Fruit fly (Drosophila melanogaster) whole organism, embryonic: ENCODE results near the gene GNBP3.

Source experiments
- ATbp ChIP-seq: fragments of 200-800 bp; sonication (Bioruptor generic); optimal IDR thresholded peaks from 2 replicates; lab custom pipeline; 2017; ENCODE audit warnings: missing biosample characterization, mild to moderate bottlenecking, missing genetic modification characterization, missing genetic modification reagents
- CG1024 ChIP-seq: fragments of 200-800 bp; sonication (Bioruptor generic); IDR thresholded peaks from 2 replicates; pipeline ENCODE4 v1.3.6; 2022; ENCODE audit warnings: missing biosample characterization, missing genetic modification characterization
- CG10565 ChIP-seq: fragments of 200-800 bp; sonication (Bioruptor generic); optimal IDR thresholded peaks from 3 replicates; lab custom pipeline; 2016; ENCODE audit warnings: missing biosample characterization, mild to moderate bottlenecking, missing genetic modification characterization
- CG13287 ChIP-seq: fragments of 200-800 bp; sonication (Bioruptor generic); IDR thresholded peaks from 2 replicates; pipeline ENCODE4 v1.3.6; 2022; ENCODE audit warnings: missing biosample characterization, missing genetic modification characterization; ENCODE audit not compliant: partially characterized antibody
- CG13775 ChIP-seq: fragments of 200-800 bp; sonication (Bioruptor generic); optimal IDR thresholded peaks from 3 replicates; lab custom pipeline; 2017; ENCODE audit warnings: missing biosample characterization, mild to moderate bottlenecking, missing genetic modification characterization
- CG13894 ChIP-seq: fragments of 200-800 bp; sonication (Bioruptor generic); optimal IDR thresholded peaks from 3 replicates; lab custom pipeline; 2018; ENCODE audit warnings: missing biosample characterization, mild to moderate bottlenecking, missing genetic modification characterization, moderate library complexity
- CG3163 ChIP-seq: fragments of 200-800 bp; sonication (Bioruptor generic); optimal IDR thresholded peaks from 3 replicates; lab custom pipeline; 2016; ENCODE audit warnings: missing biosample characterization, missing genetic modification characterization
- CG34224 ChIP-seq: fragments of 200-800 bp; sonication (Bioruptor generic); IDR thresholded peaks from 3 replicates; pipeline ENCODE4 v1.3.6; 2022; ENCODE audit warnings: missing biosample characterization, missing genetic modification characterization; ENCODE audit not compliant: partially characterized antibody
- CG34376 ChIP-seq: fragments of 200-800 bp; sonication (Bioruptor generic); optimal IDR thresholded peaks from 2 replicates; lab custom pipeline; 2018; ENCODE audit warnings: missing biosample characterization, mild to moderate bottlenecking, missing genetic modification characterization
- CG5180 ChIP-seq: fragments of 200-800 bp; sonication (Bioruptor generic); optimal IDR thresholded peaks from 3 replicates; lab custom pipeline; 2017; ENCODE audit warnings: missing biosample characterization, missing genetic modification characterization, mild to moderate bottlenecking, moderate library complexity, missing genetic modification reagents
- CG5245 ChIP-seq: fragments of 200-800 bp; sonication (Bioruptor generic); optimal IDR thresholded peaks from 3 replicates; lab custom pipeline; 2016; ENCODE audit warnings: missing biosample characterization, missing genetic modification characterization
- Camta ChIP-seq: fragments of 200-800 bp; sonication (Bioruptor generic); optimal IDR thresholded peaks from 2 replicates; lab custom pipeline; 2016; ENCODE audit warnings: missing biosample characterization, missing genetic modification characterization
- Dfd ChIP-seq, 2 experiments: fragments of >200 bp; optimal IDR thresholded peaks; 2 replicates each; lab custom pipeline; 2017; ENCODE audit warnings: missing biosample characterization in 2 of 2, missing genetic modification characterization in 2 of 2
- Drgx ChIP-seq: fragments of 200-800 bp; sonication (Bioruptor generic); IDR thresholded peaks from 2 replicates; pipeline ENCODE4 v1.3.6; 2022; ENCODE audit warnings: missing biosample characterization, missing genetic modification characterization
- Ets65A ChIP-seq: fragments of 200-800 bp; sonication (Bioruptor generic); peaks from one replicate; lab custom pipeline; 2016; ENCODE audit warnings: missing biosample characterization, missing genetic modification characterization
- Gsc ChIP-seq: fragments of 200-800 bp; sonication (Bioruptor generic); IDR thresholded peaks from 2 replicates; pipeline ENCODE4 v1.3.6; 2022; ENCODE audit warnings: missing biosample characterization, missing genetic modification characterization
- Hmx ChIP-seq: fragments of 200-800 bp; sonication (Bioruptor generic); optimal IDR thresholded peaks from 2 replicates; lab custom pipeline; 2016; ENCODE audit warnings: missing biosample characterization, missing genetic modification characterization
- Max ChIP-seq: fragments of 200-800 bp; sonication (Bioruptor generic); optimal IDR thresholded peaks from 2 replicates; lab custom pipeline; 2016; ENCODE audit warnings: missing biosample characterization, mild to moderate bottlenecking, missing genetic modification characterization
- Med ChIP-seq: fragments of 200-800 bp; sonication (Bioruptor generic); peaks from one replicate; lab custom pipeline; 2016; ENCODE audit warnings: missing biosample characterization, missing genetic modification characterization, mild to moderate bottlenecking, inconsistent platforms, moderate library complexity
- Meics ChIP-seq: fragments of 200-800 bp; sonication (Bioruptor generic); optimal IDR thresholded peaks from 2 replicates; lab custom pipeline; 2017; ENCODE audit warnings: missing biosample characterization, mild to moderate bottlenecking, missing genetic modification characterization
- Mes4 ChIP-seq: fragments of 200-800 bp; sonication (Bioruptor generic); optimal IDR thresholded peaks from 2 replicates; lab custom pipeline; 2016; ENCODE audit warnings: missing biosample characterization, missing genetic modification characterization
- Myb ChIP-seq: fragments of 200-800 bp; sonication (Bioruptor generic); optimal IDR thresholded peaks from 2 replicates; lab custom pipeline; 2016; ENCODE audit warnings: missing biosample characterization, missing genetic modification characterization
- NK7.1 ChIP-seq: fragments of 200-800 bp; sonication (Bioruptor generic); optimal IDR thresholded peaks from 3 replicates; lab custom pipeline; 2016; ENCODE audit warnings: missing biosample characterization, missing genetic modification characterization
- NfI ChIP-seq: fragments of 200-800 bp; sonication (Bioruptor generic); optimal IDR thresholded peaks from 3 replicates; lab custom pipeline; 2018; ENCODE audit warnings: missing biosample characterization, mild to moderate bottlenecking, missing genetic modification characterization, moderate library complexity
- Trl ChIP-seq, 3 experiments: fragments of >200 bp in 2 of 3; fragments of 200-800 bp in 1 of 3; sonication (Bioruptor generic) in 1 of 3; optimal IDR thresholded peaks; 2 replicates in 1 of 3; 3 replicates in 2 of 3; lab custom pipeline; 2016 to 2017; ENCODE audit warnings: missing biosample characterization in 1 of 3, missing genetic modification characterization in 1 of 3
- Vsx1 ChIP-seq: fragments of 200-800 bp; sonication (Bioruptor generic); optimal IDR thresholded peaks from 2 replicates; lab custom pipeline; 2017; ENCODE audit warnings: missing biosample characterization, mild to moderate bottlenecking, missing genetic modification characterization, missing genetic modification reagents
- amos ChIP-seq: fragments of 200-800 bp; sonication (Bioruptor generic); IDR thresholded peaks from 2 replicates; pipeline ENCODE4 v1.3.6; 2022; ENCODE audit warnings: missing biosample characterization, missing genetic modification characterization; ENCODE audit not compliant: partially characterized antibody
- btn ChIP-seq: fragments of 200-800 bp; sonication (Bioruptor generic); optimal IDR thresholded peaks from 2 replicates; lab custom pipeline; 2016; ENCODE audit warnings: missing biosample characterization, missing genetic modification characterization
- ci ChIP-seq: fragments of 200-800 bp; sonication (Bioruptor generic); IDR thresholded peaks from 3 replicates; pipeline ENCODE4 v1.3.6; 2022; ENCODE audit warnings: missing biosample characterization, missing genetic modification characterization
- ftz-f1 ChIP-seq: fragments of 200-800 bp; sonication (Bioruptor generic); optimal IDR thresholded peaks from 2 replicates; lab custom pipeline; 2016; ENCODE audit warnings: missing biosample characterization, missing genetic modification characterization
- grau ChIP-seq: fragments of 200-800 bp; optimal IDR thresholded peaks from 3 replicates; lab custom pipeline; 2019; ENCODE audit warnings: missing biosample characterization, mild to moderate bottlenecking, missing genetic modification characterization, moderate library complexity
- her ChIP-seq: fragments of 200-800 bp; sonication (Bioruptor generic); optimal IDR thresholded peaks from 2 replicates; lab custom pipeline; 2016; ENCODE audit warnings: missing biosample characterization, missing genetic modification characterization
- knrl ChIP-seq: fragments of 200-800 bp; sonication (Bioruptor generic); IDR thresholded peaks from 3 replicates; pipeline ENCODE4 v1.3.6; 2022; ENCODE audit warnings: missing biosample characterization, missing genetic modification characterization; ENCODE audit not compliant: partially characterized antibody
- lola ChIP-seq, 3 experiments: fragments of >200 bp in 2 of 3; fragments of 200-800 bp in 1 of 3; sonication (Bioruptor generic) in 1 of 3; optimal IDR thresholded peaks; 2 replicates each; lab custom pipeline; 2017 to 2019; ENCODE audit warnings: missing biosample characterization in 3 of 3, missing genetic modification characterization in 3 of 3, mild to moderate bottlenecking in 1 of 3, moderate library complexity in 1 of 3
- lov ChIP-seq, 2 experiments: fragments of 200-800 bp in 1 of 2; fragments of >200 bp in 1 of 2; sonication (Bioruptor generic) in 1 of 2; IDR thresholded peaks in 1 of 2; optimal IDR thresholded peaks in 1 of 2; 2 replicates in 1 of 2; 3 replicates in 1 of 2; pipeline versions ENCODE4 v1.3.6 to Lab custom; 2017 to 2022; ENCODE audit warnings: missing biosample characterization in 1 of 2, missing genetic modification characterization in 1 of 2
- pan ChIP-seq, 4 experiments: fragments of >200 bp in 3 of 4; fragments of 200-800 bp in 1 of 4; sonication (Bioruptor generic) in 1 of 4; optimal IDR thresholded peaks in 3 of 4; IDR thresholded peaks in 1 of 4; 2 replicates each; pipeline versions ENCODE4 v1.3.6 to Lab custom; 2017 to 2022; ENCODE audit warnings: missing biosample characterization in 2 of 4, missing genetic modification characterization in 2 of 4, mixed read lengths in 1 of 4
- pum ChIP-seq: fragments of 200-800 bp; sonication (Bioruptor generic); optimal IDR thresholded peaks from 2 replicates; lab custom pipeline; 2016; ENCODE audit warnings: missing biosample characterization, missing genetic modification characterization
- run ChIP-seq: fragments of 200-800 bp; sonication (Bioruptor generic); optimal IDR thresholded peaks from 3 replicates; lab custom pipeline; 2018; ENCODE audit warnings: missing biosample characterization, mild to moderate bottlenecking, missing genetic modification characterization
- scrt ChIP-seq: fragments of 200-800 bp; sonication (Bioruptor generic); optimal IDR thresholded peaks from 2 replicates; lab custom pipeline; 2018; ENCODE audit warnings: missing biosample characterization, mild to moderate bottlenecking, missing genetic modification characterization, moderate library complexity
- sens-2 ChIP-seq: fragments of 200-800 bp; sonication (Bioruptor generic); IDR thresholded peaks from 2 replicates; pipeline ENCODE4 v1.3.6; 2022; ENCODE audit warnings: missing biosample characterization, missing genetic modification characterization
- slbo ChIP-seq: fragments of 200-800 bp; sonication (Bioruptor generic); IDR thresholded peaks from 2 replicates; pipeline ENCODE4 v1.3.6; 2022; ENCODE audit warnings: missing biosample characterization, missing genetic modification characterization
- slou ChIP-seq: fragments of 200-800 bp; sonication (Bioruptor generic); optimal IDR thresholded peaks from 3 replicates; lab custom pipeline; 2016; ENCODE audit warnings: missing biosample characterization, missing genetic modification characterization
- tx ChIP-seq: fragments of 200-800 bp; sonication (Bioruptor generic); optimal IDR thresholded peaks from 2 replicates; lab custom pipeline; 2016; ENCODE audit warnings: missing biosample characterization, missing genetic modification characterization
- vnd ChIP-seq: fragments of 200-800 bp; sonication (Bioruptor generic); IDR thresholded peaks from 3 replicates; pipeline ENCODE4 v1.3.6; 2022; ENCODE audit warnings: missing biosample characterization, missing genetic modification characterization; ENCODE audit not compliant: partially characterized antibody
- zen2 ChIP-seq: fragments of 200-800 bp; sonication (Bioruptor generic); IDR thresholded peaks from 3 replicates; pipeline ENCODE4 v1.3.6; 2022; ENCODE audit warnings: missing biosample characterization, missing genetic modification characterization; ENCODE audit not compliant: partially characterized antibody

GNBP3 gene

DNA sequence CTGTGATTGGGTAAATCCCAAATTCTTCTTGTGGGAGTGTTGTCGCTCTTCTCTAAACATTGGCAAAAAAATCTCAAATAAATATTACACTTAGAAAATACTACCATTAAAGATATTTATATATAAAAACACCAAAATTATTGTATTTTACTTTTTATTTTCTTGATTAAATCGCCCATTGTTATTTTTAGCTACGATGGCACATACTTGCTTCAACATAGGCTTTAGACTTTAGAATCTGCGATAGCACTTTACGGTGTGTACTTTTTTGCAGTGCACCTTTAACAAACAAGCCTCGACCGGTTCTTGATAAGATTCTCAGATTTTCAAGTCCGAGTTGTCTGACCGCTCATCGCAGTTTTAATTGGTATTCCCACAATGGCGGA lies at the start of gene GNBP3 (continued):
- TF ChIP-seq Camta (GFP tag; lab: Kevin White, UChicago) (peak; percentile 51), Hmx (GFP tag; lab: Kevin White, UChicago) (no peak), tx (no peak), Meics (GFP tag; lab: Kevin White, UChicago) (peak; percentile 83), her (GFP tag; lab: Kevin White, UChicago) (no peak), Dfd (GFP tag; optimal IDR thresholded peaks at IDR 0.05; lab: Kevin White, UChicago) (no peak), CG10565 (GFP tag; lab: Kevin White, UChicago) (peak; percentile 51), pum (GFP tag; lab: Kevin White, UChicago) (no peak), CG5245 (GFP tag; lab: Kevin White, UChicago) (peak; percentile 69), CG13775 (peak; percentile 49), ci (GFP tag; lab: Robert Waterston, UW) (peak; percentile 39; the same call in 1 of the 3 replicates), Max (GFP tag; lab: Kevin White, UChicago) (peak; percentile 85), CG3163 (no peak), Mes4 (GFP tag; lab: Kevin White, UChicago) (no peak), slbo (GFP tag; lab: Robert Waterston, UW) (peak; percentile 66), CG34224 (GFP tag; lab: Robert Waterston, UW) (no peak), vnd (GFP tag; lab: Robert Waterston, UW) (no peak), sens-2 (GFP tag; lab: Robert Waterston, UW) (no peak), lola (GFP tag; optimal IDR thresholded peaks at IDR 0.05; lab: Kevin White, UChicago) (peak in 1 of 3 experiments; percentile 54), run (tag; lab: Kevin White, UChicago) (no peak), knrl (GFP tag; lab: Robert Waterston, UW) (no peak), ATbp (GFP tag; lab: Kevin White, UChicago) (no peak)

DNA sequence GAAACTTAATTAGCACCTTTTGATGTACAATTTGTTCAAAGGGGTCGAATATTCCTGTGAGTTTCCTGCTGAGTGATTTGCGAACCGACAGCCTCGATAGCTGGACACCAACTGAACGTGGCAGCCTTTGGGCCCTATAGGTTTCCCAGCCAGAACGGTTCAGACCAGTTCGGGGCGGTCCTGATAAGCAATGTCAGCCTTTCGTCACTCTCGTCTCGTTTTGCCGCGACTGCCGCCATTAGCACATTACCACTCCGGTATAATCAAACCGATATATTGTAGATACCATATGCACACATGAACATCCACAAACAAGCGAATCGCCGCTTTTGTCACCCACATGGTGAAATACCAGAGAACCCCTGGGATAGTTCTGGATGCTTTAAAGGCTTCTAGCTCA lies 49.7 kb upstream of the GNBP3 start, which contains the start of gene TrpA1:
TrpA1 (minus strand) TSS at position 101 of the 400 bp plus-strand sequence.
- TF ChIP-seq Med (GFP tag; lab: Kevin White, UChicago) (no peak), lola (GFP tag; optimal IDR thresholded peaks at IDR 0.05; lab: Kevin White, UChicago) (no peak), Ets65A (GFP tag; lab: Kevin White, UChicago) (peak; percentile 38)

DNA sequence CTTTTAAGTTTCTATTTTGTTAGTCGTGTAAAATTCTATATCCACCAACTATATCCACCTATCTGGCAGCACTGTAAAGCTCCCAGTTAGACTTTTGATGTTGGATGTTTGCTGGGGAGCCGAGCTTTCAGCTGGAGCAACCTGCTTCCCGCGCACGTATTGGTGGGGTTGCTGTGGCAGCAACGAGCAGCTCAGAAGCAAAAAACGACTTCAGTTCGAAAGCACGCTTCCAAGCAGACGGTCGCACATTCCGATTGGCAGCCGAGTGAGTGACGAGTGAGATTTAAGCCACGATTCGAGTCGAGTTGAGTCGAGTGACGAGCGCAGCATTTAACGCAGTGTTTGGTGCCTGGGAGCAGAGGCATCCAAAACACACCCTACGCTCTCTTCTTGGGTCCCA lies 42.5 kb upstream of the GNBP3 start, which contains the start of the genes Tsp66E and mfr:
Tsp66E (plus strand) TSS at position 168 of the 400 bp plus-strand sequence.
mfr (minus strand) TSS at position 340 of the 400 bp plus-strand sequence.
- TF ChIP-seq CG13894 (peak; percentile 62), amos (GFP tag; lab: Robert Waterston, UW) (peak; percentile 11; the same call in 1 of the 2 replicates), slou (no peak), Myb (GFP tag; lab: Kevin White, UChicago) (peak; percentile 55), CG1024 (GFP tag; lab: Robert Waterston, UW) (0 out of 2 replicates have a peak, but pooled peaks have one; percentile 24), lov (optimal IDR thresholded peaks at IDR 0.05; lab: Kevin White, UChicago) (no peak), lov (GFP tag; IDR thresholded peaks at IDR 0.05; lab: Robert Waterston, UW) (peak; percentile 72; the same call in 1 of the 3 replicates), CG13287 (peak; percentile 40), scrt (GFP tag; lab: Kevin White, UChicago) (no peak), pan (optimal IDR thresholded peaks at IDR 0.05; lab: Kevin White, UChicago) (no peak), pan (GFP tag; optimal IDR thresholded peaks at IDR 0.05 in 1 of 2, IDR thresholded peaks at IDR 0.05 in 1 of 2) (peak in 1 of 2 experiments; percentile 31), CG5180 (GFP tag; lab: Kevin White, UChicago) (peak; percentile 75), Vsx1 (GFP tag; lab: Kevin White, UChicago) (peak; percentile 2), CG34376 (GFP tag; lab: Kevin White, UChicago) (peak; percentile 21), NfI (no peak), grau (tag; lab: Kevin White, UChicago) (no peak), slbo (GFP tag; lab: Robert Waterston, UW) (peak; percentile 26; the same call in 1 of the 2 replicates), Trl (optimal IDR thresholded peaks at IDR 0.05; lab: Kevin White, UChicago) (peak in 1 of 2 experiments; percentile 40), Trl (GFP tag; optimal IDR thresholded peaks at IDR 0.05; lab: Kevin White, UChicago) (peak; percentile 39), zen2 (GFP tag; lab: Robert Waterston, UW) (peak; percentile 46; the same call in 1 of the 3 replicates), NK7.1 (GFP tag; lab: Kevin White, UChicago) (no peak), btn (GFP tag; lab: Kevin White, UChicago) (no peak), ftz-f1 (GFP tag; lab: Kevin White, UChicago) (peak; percentile 20), Drgx (GFP tag; lab: Robert Waterston, UW) (peak; percentile 35; the same call in 1 of the 2 replicates), Gsc (GFP tag; lab: Robert Waterston, UW) (no peak)
